Worm (Caenorhabditis elegans) whole organism, early embryonic: ENCODE data around the gene ttr-44.

Source experiments
- B0310.2 ChIP-seq: sonication (generic microtip); optimal IDR thresholded peaks from 2 replicates; lab custom pipeline; 2016; ENCODE audit warnings: mild to moderate bottlenecking, missing genetic modification characterization, missing compliant biosample characterization
- aly-1 ChIP-seq: sonication (generic microtip); optimal IDR thresholded peaks from 2 replicates; lab custom pipeline; 2016; ENCODE audit warnings: missing genetic modification characterization, missing compliant biosample characterization
- ama-1 ChIP-seq: fragments of 150-350 bp; optimal IDR thresholded peaks from 2 replicates; lab custom pipeline; 2014
- hmbx-1 ChIP-seq: sonication (generic microtip); optimal IDR thresholded peaks from 2 replicates; lab custom pipeline; 2016; ENCODE audit warnings: mild to moderate bottlenecking, missing genetic modification characterization, missing compliant biosample characterization
- hnd-1 ChIP-seq: sonication (generic microtip); optimal IDR thresholded peaks from 2 replicates; lab custom pipeline; 2016; ENCODE audit warnings: missing genetic modification characterization, missing compliant biosample characterization
- tbx-37 ChIP-seq: fragments of 200-800 bp; sonication (Bioruptor generic); conservative IDR thresholded peaks from 2 replicates; pipeline ENCODE4 v1.3.6; 2022; ENCODE audit warnings: missing genetic modification reagents, missing genetic modification characterization, missing compliant biosample characterization
- tra-4 ChIP-seq: sonication (generic microtip); optimal IDR thresholded peaks from 2 replicates; lab custom pipeline; 2017; ENCODE audit warnings: missing genetic modification characterization, missing compliant biosample characterization

DNA sequence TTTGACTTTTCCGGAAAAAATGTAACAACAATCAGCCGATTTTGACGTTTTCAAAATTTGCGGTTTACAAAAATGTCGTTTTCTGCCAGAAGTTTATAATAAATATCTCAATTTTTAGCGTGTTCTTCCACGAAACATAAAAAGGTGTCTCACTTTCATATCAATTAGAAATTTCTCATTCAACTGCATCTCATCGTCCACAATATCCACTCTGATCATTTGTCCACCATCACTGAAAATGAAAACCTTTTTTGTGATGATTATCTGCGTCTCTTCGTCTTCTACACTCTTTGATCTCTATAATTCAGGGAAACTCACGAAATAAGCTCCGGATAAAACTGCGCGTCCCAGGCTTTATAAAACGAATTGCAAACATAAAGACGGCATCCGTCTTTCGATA, 18.0 kb downstream of the ttr-44 start:
- TF ChIP-seq tra-4 (tag; lab: Kevin White, UChicago) = no peak
- TF ChIP-seq aly-1 (tag; lab: Kevin White, UChicago) = no peak
- no peak for TF ChIP-seq hmbx-1 (tag; lab: Kevin White, UChicago)
- no peak for TF ChIP-seq ama-1
- TF ChIP-seq tbx-37 (GFP tag; lab: Robert Waterston, UW) = no peak
- no peak for TF ChIP-seq hnd-1
- no peak for TF ChIP-seq B0310.2 (tag; lab: Kevin White, UChicago)
